Worm (Caenorhabditis elegans): ENCODE measurements around the gene C35D10.17.

C35D10.17 gene

DNA sequence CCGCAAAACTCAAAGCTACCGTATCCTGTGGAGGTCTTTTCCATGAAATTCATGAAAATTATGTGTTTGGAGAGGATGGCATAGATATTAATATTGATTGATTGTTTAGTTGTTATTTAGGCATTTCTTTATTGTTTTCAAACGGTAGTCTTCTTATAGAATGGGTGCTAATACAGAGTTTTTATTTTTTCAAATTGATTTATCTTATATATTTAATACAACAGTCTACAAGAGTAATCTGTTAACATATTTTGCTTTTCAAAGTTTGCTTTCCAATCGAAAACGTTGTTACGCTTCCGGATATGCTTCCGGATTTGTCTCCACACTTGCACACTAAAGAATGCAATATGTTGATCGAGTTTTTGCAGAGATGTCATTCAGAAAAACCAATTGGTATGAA, at the start of gene C35D10.17:
Gene C35D10.17 (plus strand): TSS at position 301 of the 400 bp plus-strand sequence.
- no peak for TF ChIP-seq sea-2 (GFP tag; optimal IDR thresholded peaks at IDR 0.05)
- TF ChIP-seq daf-12 (tag; optimal IDR thresholded peaks at IDR 0.05) = no peak
- TF ChIP-seq nhr-76 (tag; optimal IDR thresholded peaks at IDR 0.05) = no peak
- no peak for TF ChIP-seq pha-4 (tag; optimal IDR thresholded peaks at IDR 0.05)
- no peak for TF ChIP-seq tbx-2 (tag; optimal IDR thresholded peaks at IDR 0.05)
- TF ChIP-seq nhr-12 (tag; optimal IDR thresholded peaks at IDR 0.05) = no peak

DNA sequence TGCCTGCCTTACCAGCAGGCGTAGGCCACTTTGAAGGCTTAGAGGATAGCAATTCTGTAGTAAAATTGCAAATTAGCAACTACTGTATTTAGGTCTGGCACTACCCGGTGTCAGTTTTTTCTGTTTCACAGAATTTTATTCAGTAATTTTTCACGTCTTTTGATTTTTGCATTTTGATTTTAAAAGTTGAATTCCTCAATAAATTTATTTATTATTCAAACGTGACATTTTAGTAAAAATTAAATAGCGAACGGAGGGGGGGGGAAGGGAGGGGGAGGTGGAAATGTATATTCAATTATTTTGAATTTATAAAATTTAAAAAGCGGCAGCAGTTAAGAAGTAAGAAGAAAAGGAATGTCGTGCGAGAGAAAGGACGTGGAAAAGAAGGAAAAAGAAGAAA, 49.6 kb upstream of the C35D10.17 start, which contains the start of gene F26A1.4:
Gene F26A1.4 (plus strand): TSS at position 301 of the 400 bp plus-strand sequence.
- no peak for TF ChIP-seq nhr-77 (tag; optimal IDR thresholded peaks at IDR 0.05)
- no peak for TF ChIP-seq fos-1 (tag; optimal IDR thresholded peaks at IDR 0.05)
- TF ChIP-seq elt-2 (tag; optimal IDR thresholded peaks at IDR 0.05) = no peak
- no peak for TF ChIP-seq nhr-11 (tag; optimal IDR thresholded peaks at IDR 0.05)
- no peak for TF ChIP-seq ama-1 (optimal IDR thresholded peaks at IDR 0.05)
- TF ChIP-seq mml-1 (tag; optimal IDR thresholded peaks at IDR 0.05) = no peak
- no peak for TF ChIP-seq nhr-28 (tag; optimal IDR thresholded peaks at IDR 0.05)
- no peak for TF ChIP-seq sea-2 (GFP tag; optimal IDR thresholded peaks at IDR 0.05)
- no peak for TF ChIP-seq lin-39 (tag; optimal IDR thresholded peaks at IDR 0.05)
- no peak for TF ChIP-seq R02D3.7 (tag; optimal IDR thresholded peaks at IDR 0.05)
- TF ChIP-seq nhr-43 (tag; optimal IDR thresholded peaks at IDR 0.05; ENCODE audit: poor library complexity, severe bottlenecking) = no peak
- TF ChIP-seq egl-27 (tag; optimal IDR thresholded peaks at IDR 0.05) = no peak
- TF ChIP-seq egl-5 (tag; optimal IDR thresholded peaks at IDR 0.05) = no peak
- TF ChIP-seq lin-15B (tag; optimal IDR thresholded peaks at IDR 0.05) = no peak
- TF ChIP-seq eor-1 (tag; optimal IDR thresholded peaks at IDR 0.05) = no peak
- no peak for TF ChIP-seq unc-39 (tag; optimal IDR thresholded peaks at IDR 0.05)

DNA sequence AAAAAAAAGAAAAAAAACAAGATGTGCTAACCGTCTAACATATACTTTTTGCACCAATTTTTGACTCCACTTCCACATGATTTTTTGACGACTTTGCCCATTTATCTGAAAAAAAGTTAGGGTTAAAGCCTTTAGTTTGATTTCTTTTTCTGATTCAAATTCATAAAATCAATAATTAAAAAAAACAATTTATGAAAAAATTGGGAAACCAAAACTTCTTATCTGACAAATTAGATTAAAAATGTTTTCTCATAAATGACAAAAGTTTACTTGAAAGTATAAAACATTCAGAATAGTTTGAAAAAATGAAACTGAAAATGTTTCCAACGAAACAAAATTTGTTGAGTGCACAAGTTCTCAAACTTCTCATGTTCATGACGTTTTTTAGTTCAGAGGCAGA, 47.0 kb upstream of the C35D10.17 start, which contains the start of gene F26A1.7:
Gene F26A1.7 (minus strand): TSS at position 101 of the 400 bp plus-strand sequence.
- no peak for TF ChIP-seq elt-2 (tag; optimal IDR thresholded peaks at IDR 0.05)
- TF ChIP-seq nhr-23 (tag; optimal IDR thresholded peaks at IDR 0.05) = no peak
- no peak for TF ChIP-seq ceh-82 (tag; optimal IDR thresholded peaks at IDR 0.05)
- TF ChIP-seq skn-1 (tag; optimal IDR thresholded peaks at IDR 0.05) = no peak
- no peak for TF ChIP-seq eor-1 (tag; optimal IDR thresholded peaks at IDR 0.05)
- no peak for TF ChIP-seq mdl-1 (tag; optimal IDR thresholded peaks at IDR 0.05)
- no peak for TF ChIP-seq hmg-11 (tag; optimal IDR thresholded peaks at IDR 0.05)
- TF ChIP-seq elt-3 (tag; optimal IDR thresholded peaks at IDR 0.05) = no peak

DNA sequence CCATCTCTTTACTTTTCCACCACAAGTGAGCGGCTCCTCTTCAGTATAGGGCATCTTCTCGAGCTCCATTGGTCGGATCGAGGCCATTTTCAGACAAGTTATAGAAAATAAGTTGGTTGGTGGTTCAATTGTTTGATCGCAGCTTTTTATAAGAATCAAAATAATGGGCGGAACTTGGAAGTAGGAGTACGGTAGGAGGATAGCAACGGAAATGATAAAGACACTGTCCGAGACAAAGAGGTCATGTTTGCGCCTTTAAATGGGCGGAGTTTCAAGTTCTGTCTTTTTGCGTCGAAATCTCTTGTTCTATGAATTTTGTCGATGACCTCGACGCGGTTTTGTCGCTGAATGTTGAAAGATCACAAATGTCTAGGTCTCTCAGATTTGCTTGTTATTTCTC, 44.7 kb upstream of the C35D10.17 start, which contains the start of gene F26A1.8:
Gene F26A1.8 (minus strand): TSS at position 101 of the 400 bp plus-strand sequence.
- no peak for TF ChIP-seq unc-62 (GFP tag; optimal IDR thresholded peaks at IDR 0.05)

DNA sequence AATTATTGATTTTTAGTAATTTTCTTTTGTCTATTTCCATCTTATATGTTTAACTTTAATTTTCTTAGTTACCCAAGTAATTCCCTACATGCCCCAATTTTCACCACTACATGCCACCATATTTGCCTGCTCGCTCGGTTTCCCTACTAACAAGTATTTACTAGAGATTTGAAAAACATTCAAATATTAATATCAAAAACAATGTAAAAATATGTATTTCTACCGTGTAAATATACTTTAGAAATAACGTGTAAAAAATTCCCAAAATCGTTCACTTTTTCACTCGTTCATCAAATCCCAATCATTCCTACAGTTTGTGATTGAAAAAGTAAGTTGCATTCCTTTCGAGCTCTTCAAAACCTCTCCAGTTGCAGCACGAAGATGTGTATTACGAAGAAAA, 40.3 kb upstream of the C35D10.17 start, which contains the start of gene F26A1.3:
Gene F26A1.3 (plus strand): TSS at position 301 of the 400 bp plus-strand sequence.
- TF ChIP-seq nfya-1 (tag; optimal IDR thresholded peaks at IDR 0.05; ENCODE audit: insufficient read depth) (no peak), unc-39 (tag; optimal IDR thresholded peaks at IDR 0.05) (no peak), nhr-76 (tag; optimal IDR thresholded peaks at IDR 0.05) (no peak), tbx-2 (tag; optimal IDR thresholded peaks at IDR 0.05) (no peak), ZK546.5 (tag; optimal IDR thresholded peaks at IDR 0.05) (no peak), lin-15B (tag; optimal IDR thresholded peaks at IDR 0.05) (no peak), unc-62 (GFP tag; optimal IDR thresholded peaks at IDR 0.05) (no peak), aly-2 (tag; optimal IDR thresholded peaks at IDR 0.05) (no peak), ztf-11 (tag; optimal IDR thresholded peaks at IDR 0.05) (no peak), R02D3.7 (tag; optimal IDR thresholded peaks at IDR 0.05) (no peak), zag-1 (tag; optimal IDR thresholded peaks at IDR 0.05) (no peak), pqm-1 (tag; optimal IDR thresholded peaks at IDR 0.05) (no peak), skn-1 (tag; optimal IDR thresholded peaks at IDR 0.05) (no peak)

DNA sequence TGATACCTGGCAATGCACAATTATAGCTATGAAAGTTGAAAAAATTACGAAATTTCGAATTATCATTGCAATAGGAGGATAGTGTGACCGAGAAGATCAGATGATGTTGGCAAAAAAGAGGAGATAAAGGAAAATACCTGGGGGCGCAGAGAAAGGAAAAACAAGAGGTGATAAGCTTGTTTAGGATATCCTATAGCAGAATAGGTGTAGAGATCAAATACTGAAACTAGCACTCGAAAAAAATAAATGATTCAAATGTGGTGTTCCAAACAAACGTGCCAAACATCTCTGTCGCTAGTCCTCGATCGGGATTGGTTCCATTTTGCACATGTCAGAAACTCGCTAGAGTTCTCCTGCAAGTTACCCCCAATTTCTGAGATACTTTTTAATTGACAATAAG, 37.4 kb upstream of the C35D10.17 start, which contains the start of gene F26A1.9:
Gene F26A1.9 (minus strand): TSS at position 101 of the 400 bp plus-strand sequence.
- no peak for TF ChIP-seq skn-1 (tag; optimal IDR thresholded peaks at IDR 0.05)
- TF ChIP-seq daf-12 (tag; optimal IDR thresholded peaks at IDR 0.05) = no peak
- no peak for TF ChIP-seq unc-62 (GFP tag; optimal IDR thresholded peaks at IDR 0.05)
- TF ChIP-seq nhr-76 (tag; optimal IDR thresholded peaks at IDR 0.05) = no peak
- no peak for TF ChIP-seq ztf-4 (tag; optimal IDR thresholded peaks at IDR 0.05)
- no peak for TF ChIP-seq mdl-1 (tag; optimal IDR thresholded peaks at IDR 0.05)
- TF ChIP-seq nhr-43 (tag; optimal IDR thresholded peaks at IDR 0.05; ENCODE audit: poor library complexity, severe bottlenecking) = no peak
- no peak for TF ChIP-seq elt-1 (tag; optimal IDR thresholded peaks at IDR 0.05)
- no peak for TF ChIP-seq sea-2 (GFP tag; optimal IDR thresholded peaks at IDR 0.05)
- no peak for TF ChIP-seq elt-3 (tag; optimal IDR thresholded peaks at IDR 0.05)
- TF ChIP-seq tbx-2 (tag; optimal IDR thresholded peaks at IDR 0.05) = no peak
- no peak for TF ChIP-seq jun-1 (tag; optimal IDR thresholded peaks at IDR 0.05)
- no peak for TF ChIP-seq nhr-23 (tag; optimal IDR thresholded peaks at IDR 0.05)
- TF ChIP-seq egl-5 (tag; optimal IDR thresholded peaks at IDR 0.05) = no peak
- no peak for TF ChIP-seq ceh-28 (tag; optimal IDR thresholded peaks at IDR 0.05)
- no peak for TF ChIP-seq nfya-1 (tag; optimal IDR thresholded peaks at IDR 0.05; ENCODE audit: insufficient read depth)
- TF ChIP-seq fos-1 (tag; optimal IDR thresholded peaks at IDR 0.05) = no peak
- no peak for TF ChIP-seq aly-2 (tag; optimal IDR thresholded peaks at IDR 0.05)
- TF ChIP-seq fkh-10 (GFP tag; optimal IDR thresholded peaks at IDR 0.05) = no peak
- TF ChIP-seq nhr-237 (tag; optimal IDR thresholded peaks at IDR 0.05) = no peak

All from whole organism, L3 larva.